Worm (Caenorhabditis elegans) whole organism, midembryonic: ENCODE measurements around the gene irld-63.

Source experiments
- flt-1 ChIP-seq: fragments of 200-800 bp; sonication (Bioruptor generic); IDR thresholded peaks from 2 replicates; pipeline ENCODE4 v1.3.6; 2022; ENCODE audit warnings: missing genetic modification characterization, missing compliant biosample characterization
- klf-2 ChIP-seq: fragments of 200-800 bp; sonication (Bioruptor generic); conservative IDR thresholded peaks from 2 replicates; pipeline ENCODE4 v1.3.6; 2022; ENCODE audit warnings: missing genetic modification reagents, missing genetic modification characterization, missing compliant biosample characterization
- ztf-29 ChIP-seq: fragments of 200-800 bp; sonication (Bioruptor generic); IDR thresholded peaks from 2 replicates; pipeline ENCODE4 v1.3.6; 2022; ENCODE audit warnings: missing genetic modification reagents, missing genetic modification characterization, missing compliant biosample characterization

DNA sequence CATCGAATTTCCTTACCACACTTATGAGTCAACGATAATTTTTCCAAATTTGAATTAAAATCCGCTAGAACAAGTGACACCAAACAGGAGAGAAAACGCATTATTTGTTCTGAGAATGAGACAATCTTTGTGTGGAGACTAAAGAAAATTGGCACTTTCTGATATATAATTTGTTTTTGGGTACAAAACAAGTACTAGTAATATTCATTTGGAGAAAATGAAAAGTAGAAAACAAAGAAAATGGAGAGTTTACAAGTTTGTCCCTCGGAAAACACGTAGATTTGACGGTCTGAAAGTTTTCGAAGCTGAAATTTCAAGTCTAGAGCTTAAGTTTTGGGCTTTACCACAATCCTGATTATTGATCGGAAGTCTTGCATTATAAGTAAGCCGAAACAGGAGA, 10.2 kb downstream of the irld-63 start, which contains the start of gene irld-66:
- TF ChIP-seq ztf-29 (GFP tag; lab: Robert Waterston, UW) (no peak), klf-2 (GFP tag; lab: Robert Waterston, UW) (no peak), flt-1 (GFP tag; lab: Robert Waterston, UW) (no peak)
